Worm (Caenorhabditis elegans) whole organism, L3 larva: ENCODE measurements around the gene C45B11.2.

Experiments used
- egl-27 ChIP-seq: sonication (generic microtip); optimal IDR thresholded peaks from 4 replicates; lab custom pipeline; 2017; ENCODE audit warnings: missing biosample characterization, missing genetic modification reagents, missing genetic modification characterization
- nhr-25 ChIP-seq: sonication (generic microtip); optimal IDR thresholded peaks from 2 replicates; lab custom pipeline; 2017; ENCODE audit warnings: missing biosample characterization, missing genetic modification characterization
- nhr-43 ChIP-seq: sonication (generic microtip); optimal IDR thresholded peaks from 2 replicates; lab custom pipeline; 2016; ENCODE audit warnings: mild to moderate bottlenecking, missing genetic modification characterization, missing compliant biosample characterization; ENCODE audit not compliant: poor library complexity, severe bottlenecking
- nhr-77 ChIP-seq: fragments of 150-350 bp; optimal IDR thresholded peaks from 2 replicates; lab custom pipeline; 2014; ENCODE audit warnings: missing biosample characterization, missing genetic modification characterization
- pqm-1 ChIP-seq: fragments of 150-350 bp; optimal IDR thresholded peaks from 2 replicates; lab custom pipeline; 2017; ENCODE audit warnings: missing biosample characterization, missing genetic modification characterization, inconsistent platforms

Gene C45B11.2

ce11 chrV:11087519-11087998, 45.0 kb downstream of the C45B11.2 start, which contains the start of gene Y42A5A.1:
Y42A5A.1 (plus strand) TSS chrV:11087948.
- TF ChIP-seq nhr-43, result no peak
- TF ChIP-seq egl-27 (tag; lab: Kevin White, UChicago), result no peak
- peak; percentile 3 for TF ChIP-seq nhr-25 (tag; lab: Kevin White, UChicago)
- TF ChIP-seq pqm-1 (tag; lab: Kevin White, UChicago), result no peak
- TF ChIP-seq nhr-77 (tag; lab: Kevin White, UChicago), result no peak
